Worm (Caenorhabditis elegans) whole organism, L4 larva: Measurements from ENCODE around the gene F53C11.1.

Experiments used
- D1046.2 ChIP-seq: fragments of 200-800 bp; sonication (Bioruptor generic); IDR thresholded peaks from 2 replicates; pipeline ENCODE4 v1.3.6; 2022; ENCODE audit warnings: missing genetic modification characterization, missing compliant biosample characterization
- F10B5.3 ChIP-seq: sonication (generic microtip); optimal IDR thresholded peaks from 2 replicates; lab custom pipeline; 2016; ENCODE audit warnings: mild to moderate bottlenecking, missing genetic modification characterization, missing compliant biosample characterization
- R02D3.7 ChIP-seq: fragments of 150-350 bp; sonication (generic microtip); optimal IDR thresholded peaks from 3 replicates; lab custom pipeline; 2014; ENCODE audit warnings: missing biosample characterization, missing genetic modification characterization
- T20F7.1 ChIP-seq: fragments of 200-800 bp; sonication (Bioruptor generic); optimal IDR thresholded peaks from 2 replicates; lab custom pipeline; 2018; ENCODE audit warnings: mild to moderate bottlenecking, missing genetic modification characterization, missing compliant biosample characterization
- Y5F2A.4 ChIP-seq: fragments of 200-800 bp; sonication (Bioruptor generic); optimal IDR thresholded peaks from 2 replicates; lab custom pipeline; 2018; ENCODE audit warnings: mild to moderate bottlenecking, missing genetic modification characterization, missing compliant biosample characterization
- Y75B8A.6 ChIP-seq: fragments of 200-800 bp; sonication (Bioruptor generic); IDR thresholded peaks from 2 replicates; pipeline ENCODE4 v1.3.6; 2022; ENCODE audit warnings: missing genetic modification reagents, missing genetic modification characterization, missing compliant biosample characterization
- ZK546.5 ChIP-seq, 2 experiments: sonication (generic microtip); optimal IDR thresholded peaks; 2 replicates each; lab custom pipeline; 2017; ENCODE audit warnings: missing biosample characterization in 2 of 2, missing genetic modification characterization in 2 of 2
- ceh-82 ChIP-seq: sonication (generic microtip); optimal IDR thresholded peaks from 2 replicates; lab custom pipeline; 2017; ENCODE audit warnings: missing biosample characterization, missing genetic modification characterization
- cey-2 ChIP-seq: sonication (generic microtip); optimal IDR thresholded peaks from 3 replicates; lab custom pipeline; 2017; ENCODE audit warnings: missing genetic modification characterization, mild to moderate bottlenecking, missing compliant biosample characterization, antibody characterized with exemption, borderline replicate concordance; ENCODE audit not compliant: insufficient read depth
- daf-19 ChIP-seq: fragments of 200-800 bp; sonication (Bioruptor generic); conservative IDR thresholded peaks from 2 replicates; pipeline ENCODE4 v1.3.6; 2022; ENCODE audit warnings: missing genetic modification characterization, missing compliant biosample characterization
- daf-8 ChIP-seq: fragments of 200-800 bp; sonication (Bioruptor generic); IDR thresholded peaks from 2 replicates; pipeline ENCODE4 v1.3.6; 2022; ENCODE audit warnings: missing genetic modification characterization, missing compliant biosample characterization
- dmd-8 ChIP-seq: fragments of 200-800 bp; sonication (Bioruptor generic); IDR thresholded peaks from 2 replicates; pipeline ENCODE4 v1.3.6; 2022; ENCODE audit warnings: missing genetic modification characterization, missing compliant biosample characterization
- dmd-9 ChIP-seq: fragments of 200-800 bp; sonication (Bioruptor generic); IDR thresholded peaks from 2 replicates; pipeline ENCODE4 v1.3.6; 2022; ENCODE audit warnings: missing genetic modification reagents, missing genetic modification characterization, missing compliant biosample characterization
- dpl-1 ChIP-seq: fragments of 150-350 bp; optimal IDR thresholded peaks from 2 replicates; lab custom pipeline; 2014; ENCODE audit warnings: missing biosample characterization, missing genetic modification reagents, missing genetic modification characterization
- duxl-1 ChIP-seq: sonication (generic microtip); optimal IDR thresholded peaks from 2 replicates; lab custom pipeline; 2016; ENCODE audit warnings: mild to moderate bottlenecking, missing genetic modification characterization, moderate library complexity, missing compliant biosample characterization; ENCODE audit not compliant: poor library complexity
- dve-1 ChIP-seq: sonication (generic microtip); optimal IDR thresholded peaks from 2 replicates; lab custom pipeline; 2017; ENCODE audit warnings: antibody characterized with exemption, mild to moderate bottlenecking, missing genetic modification characterization, missing compliant biosample characterization; ENCODE audit not compliant: insufficient read depth
- egl-27 ChIP-seq: sonication (generic microtip); optimal IDR thresholded peaks from 3 replicates; lab custom pipeline; 2017; ENCODE audit warnings: missing biosample characterization, missing genetic modification reagents, missing genetic modification characterization
- fkh-10 ChIP-seq: fragments of 150-350 bp; optimal IDR thresholded peaks from 2 replicates; lab custom pipeline; 2014; ENCODE audit warnings: missing biosample characterization, missing genetic modification reagents, missing genetic modification characterization
- gei-8 ChIP-seq: fragments of 200-800 bp; sonication (Bioruptor generic); optimal IDR thresholded peaks from 2 replicates; lab custom pipeline; 2018; ENCODE audit warnings: mild to moderate bottlenecking, missing genetic modification characterization, missing compliant biosample characterization
- hif-1 ChIP-seq, 2 experiments: sonication (generic microtip); optimal IDR thresholded peaks; 2 replicates each; lab custom pipeline; 2016 to 2017; ENCODE audit warnings: missing compliant biosample characterization in 2 of 2, missing genetic modification characterization in 2 of 2, missing genetic modification reagents in 2 of 2, missing genotype in 2 of 2, mild to moderate bottlenecking in 1 of 2
- hlh-11 ChIP-seq: fragments of 200-800 bp; sonication (Bioruptor generic); optimal IDR thresholded peaks from 2 replicates; lab custom pipeline; 2018; ENCODE audit warnings: mild to moderate bottlenecking, missing genetic modification characterization, missing compliant biosample characterization
- jun-1 ChIP-seq: fragments of 150-350 bp; optimal IDR thresholded peaks from 2 replicates; lab custom pipeline; 2014; ENCODE audit warnings: missing biosample characterization, missing genetic modification reagents, missing genetic modification characterization
- lim-7 ChIP-seq: fragments of 200-800 bp; sonication (Bioruptor generic); IDR thresholded peaks from 2 replicates; pipeline ENCODE4 v1.3.6; 2022; ENCODE audit warnings: missing genetic modification characterization, missing compliant biosample characterization
- lin-1 ChIP-seq: fragments of 200-800 bp; sonication (Bioruptor generic); IDR thresholded peaks from 2 replicates; pipeline ENCODE4 v1.3.6; 2022; ENCODE audit warnings: missing genetic modification reagents, missing genetic modification characterization, missing compliant biosample characterization
- lin-29 ChIP-seq: fragments of 200-800 bp; sonication (Bioruptor generic); IDR thresholded peaks from 2 replicates; pipeline ENCODE4 v1.3.6; 2022; ENCODE audit warnings: missing genetic modification reagents, missing genetic modification characterization, missing compliant biosample characterization
- lin-38 ChIP-seq: fragments of 200-800 bp; sonication (Bioruptor generic); IDR thresholded peaks from 2 replicates; pipeline ENCODE4 v1.3.6; 2022; ENCODE audit warnings: missing genetic modification reagents, missing genetic modification characterization, missing compliant biosample characterization
- madf-5 ChIP-seq, 2 experiments: fragments of 200-800 bp; sonication (Bioruptor generic); IDR thresholded peaks; 2 replicates each; pipeline ENCODE4 v1.3.6; 2022; ENCODE audit warnings: missing compliant biosample characterization in 2 of 2, missing genetic modification characterization in 2 of 2
- mdl-1 ChIP-seq, 2 experiments: fragments of 150-350 bp in 1 of 2; sonication (generic microtip) in 1 of 2; optimal IDR thresholded peaks; 2 replicates each; lab custom pipeline; 2014 to 2017; ENCODE audit warnings: missing biosample characterization in 2 of 2, missing genetic modification characterization in 2 of 2
- mdt-29 ChIP-seq: fragments of 200-800 bp; sonication (Bioruptor generic); IDR thresholded peaks from 2 replicates; pipeline ENCODE4 v1.3.6; 2022; ENCODE audit warnings: missing genetic modification reagents, missing genetic modification characterization, missing compliant biosample characterization
- mep-1 ChIP-seq: fragments of 150-350 bp; sonication (generic microtip); optimal IDR thresholded peaks from 3 replicates; lab custom pipeline; 2014; ENCODE audit warnings: missing biosample characterization, missing genetic modification characterization
- mxl-2 ChIP-seq: fragments of 200-800 bp; sonication (Bioruptor generic); conservative IDR thresholded peaks from 2 replicates; pipeline ENCODE4 v1.3.6; 2022; ENCODE audit warnings: missing genetic modification reagents, missing genetic modification characterization, missing compliant biosample characterization
- mxl-3 ChIP-seq: fragments of 200-800 bp; sonication (Bioruptor generic); optimal IDR thresholded peaks from 2 replicates; lab custom pipeline; 2018; ENCODE audit warnings: mild to moderate bottlenecking, missing genetic modification characterization, missing compliant biosample characterization
- nhr-11 ChIP-seq: fragments of 150-350 bp; optimal IDR thresholded peaks from 2 replicates; lab custom pipeline; 2014; ENCODE audit warnings: missing biosample characterization, missing genetic modification characterization
- nhr-237 ChIP-seq: sonication (generic microtip); optimal IDR thresholded peaks from 2 replicates; lab custom pipeline; 2017; ENCODE audit warnings: missing biosample characterization, missing genetic modification characterization
- nhr-25 ChIP-seq: sonication (generic microtip); optimal IDR thresholded peaks from 2 replicates; lab custom pipeline; 2017; ENCODE audit warnings: missing genetic modification characterization, mild to moderate bottlenecking, missing compliant biosample characterization, antibody characterized with exemption, moderate library complexity, borderline replicate concordance; ENCODE audit not compliant: insufficient read depth
- nhr-28 ChIP-seq: fragments of 150-350 bp; optimal IDR thresholded peaks from 2 replicates; lab custom pipeline; 2014; ENCODE audit warnings: missing biosample characterization, missing genetic modification characterization
- nhr-41 ChIP-seq: fragments of 200-800 bp; sonication (Bioruptor generic); IDR thresholded peaks from 2 replicates; pipeline ENCODE4 v1.3.6; 2022; ENCODE audit warnings: missing genetic modification reagents, missing genetic modification characterization, missing compliant biosample characterization
- pha-4 ChIP-seq, 2 experiments: fragments of 150-350 bp in 1 of 2; fragments of 200-800 bp in 1 of 2; sonication (Bioruptor generic) in 1 of 2; IDR thresholded peaks in 1 of 2; optimal IDR thresholded peaks in 1 of 2; 2 replicates each; pipeline versions ENCODE4 v1.3.6 to Lab custom; 2014 to 2022; ENCODE audit warnings: missing genetic modification characterization in 2 of 2, missing genetic modification reagents in 2 of 2, missing biosample characterization in 1 of 2, missing compliant biosample characterization in 1 of 2
- rbr-2 ChIP-seq: sonication (generic microtip); optimal IDR thresholded peaks from 2 replicates; lab custom pipeline; 2016; ENCODE audit warnings: missing genotype, missing genetic modification characterization, missing compliant biosample characterization
- sdz-12 ChIP-seq: fragments of 200-800 bp; sonication (Bioruptor generic); optimal IDR thresholded peaks from 2 replicates; lab custom pipeline; 2018; ENCODE audit warnings: mild to moderate bottlenecking, missing genetic modification characterization, missing compliant biosample characterization
- set-16 ChIP-seq: fragments of 200-800 bp; sonication (Bioruptor generic); IDR thresholded peaks from 2 replicates; pipeline ENCODE4 v1.3.6; 2022; ENCODE audit warnings: missing genetic modification reagents, missing genetic modification characterization, missing compliant biosample characterization
- snpc-1.2 ChIP-seq: fragments of 200-800 bp; sonication (Bioruptor generic); IDR thresholded peaks from 2 replicates; pipeline ENCODE4 v1.3.6; 2022; ENCODE audit warnings: missing genetic modification reagents, missing genetic modification characterization, missing compliant biosample characterization
- spr-3 ChIP-seq: fragments of 200-800 bp; sonication (Bioruptor generic); optimal IDR thresholded peaks from 2 replicates; lab custom pipeline; 2018; ENCODE audit warnings: mild to moderate bottlenecking, missing genetic modification characterization, missing compliant biosample characterization
- unc-130 ChIP-seq: sonication (generic microtip); optimal IDR thresholded peaks from 2 replicates; lab custom pipeline; 2016; ENCODE audit warnings: missing genetic modification reagents, missing genetic modification characterization, missing compliant biosample characterization
- unc-39 ChIP-seq: sonication (generic microtip); optimal IDR thresholded peaks from 2 replicates; lab custom pipeline; 2017; ENCODE audit warnings: missing biosample characterization, missing genetic modification characterization
- zag-1 ChIP-seq: fragments of 150-350 bp; optimal IDR thresholded peaks from 2 replicates; lab custom pipeline; 2014; ENCODE audit warnings: missing biosample characterization, missing genetic modification characterization
- zfp-2 ChIP-seq: sonication (generic microtip); optimal IDR thresholded peaks from 2 replicates; lab custom pipeline; 2016; ENCODE audit warnings: mild to moderate bottlenecking, missing genetic modification characterization, missing compliant biosample characterization
- zfp-3 ChIP-seq: fragments of 200-800 bp; sonication (Bioruptor generic); conservative IDR thresholded peaks from 2 replicates; pipeline ENCODE4 v1.3.6; 2022; ENCODE audit warnings: missing genetic modification reagents, missing genetic modification characterization, missing compliant biosample characterization
- zip-2 ChIP-seq: fragments of 150-350 bp; optimal IDR thresholded peaks from 2 replicates; lab custom pipeline; 2014; ENCODE audit warnings: missing biosample characterization, missing genetic modification characterization
- ztf-7 ChIP-seq: fragments of 150-350 bp; optimal IDR thresholded peaks from 2 replicates; lab custom pipeline; 2014; ENCODE audit warnings: missing biosample characterization, missing genetic modification characterization

Gene F53C11.1

ce11 chrV:13789362-13789761, 13.8 kb downstream of the F53C11.1 start (continued):
- no peak for TF ChIP-seq D1046.2 (GFP tag; lab: Robert Waterston, UW)
- TF ChIP-seq mdl-1 (tag; optimal IDR thresholded peaks at IDR 0.05; lab: Kevin White, UChicago): peak; percentile 40 to 87
- TF ChIP-seq ceh-82 (tag; lab: Kevin White, UChicago): no peak
- TF ChIP-seq nhr-28 (tag; lab: Kevin White, UChicago): peak; percentile 89
- TF ChIP-seq zip-2 (tag; lab: Kevin White, UChicago): no peak
- TF ChIP-seq lin-29 (GFP tag; lab: Robert Waterston, UW): no peak
- TF ChIP-seq unc-39: peak; percentile 31
- TF ChIP-seq lin-38: peak; percentile 80
- no peak for TF ChIP-seq ztf-7 (tag; lab: Kevin White, UChicago)
- peak; percentile 92 for TF ChIP-seq mep-1 (tag; lab: Kevin White, UChicago)
- TF ChIP-seq hif-1 (tag; optimal IDR thresholded peaks at IDR 0.05; lab: Kevin White, UChicago): peak in 1 of 2 experiments; percentile 85
- no peak for TF ChIP-seq egl-27 (tag; lab: Kevin White, UChicago)
- peak; percentile 80 for TF ChIP-seq T20F7.1
- no peak for TF ChIP-seq dmd-8
- no peak for TF ChIP-seq spr-3
- TF ChIP-seq jun-1 (tag; lab: Kevin White, UChicago): no peak
- TF ChIP-seq mdt-29 (GFP tag; lab: Robert Waterston, UW): no peak
- TF ChIP-seq fkh-10 (GFP tag; lab: Kevin White, UChicago): peak; percentile 74
- no peak for TF ChIP-seq gei-8 (GFP tag; lab: Kevin White, UChicago)
- peak; percentile 77 for TF ChIP-seq rbr-2 (tag; lab: Kevin White, UChicago)
- no peak for TF ChIP-seq duxl-1 (tag; lab: Kevin White, UChicago)
- TF ChIP-seq ZK546.5 (tag; optimal IDR thresholded peaks at IDR 0.05; lab: Kevin White, UChicago): no peak
- TF ChIP-seq hlh-11: peak; percentile 91
- no peak for TF ChIP-seq lim-7
- no peak for TF ChIP-seq snpc-1.2
- TF ChIP-seq R02D3.7 (tag; lab: Kevin White, UChicago): no peak
- TF ChIP-seq daf-8 (GFP tag; lab: Robert Waterston, UW): no peak
- TF ChIP-seq sdz-12 (GFP tag; lab: Kevin White, UChicago): no peak
- no peak for TF ChIP-seq unc-130
- TF ChIP-seq zfp-3: no peak
- no peak for TF ChIP-seq madf-5 (GFP tag; IDR thresholded peaks at IDR 0.05; lab: Robert Waterston, UW)
- no peak for TF ChIP-seq Y75B8A.6
- TF ChIP-seq mxl-2 (GFP tag; lab: Robert Waterston, UW): no peak
- TF ChIP-seq nhr-237 (tag; lab: Kevin White, UChicago): no peak
- TF ChIP-seq nhr-11 (tag; lab: Kevin White, UChicago): peak; percentile 96
- peak; percentile 56 for TF ChIP-seq pha-4 (GFP tag; IDR thresholded peaks at IDR 0.05; lab: Robert Waterston, UW)
- peak; percentile 72 for TF ChIP-seq pha-4 (tag; optimal IDR thresholded peaks at IDR 0.05; lab: Kevin White, UChicago)
- TF ChIP-seq zfp-2 (tag; lab: Kevin White, UChicago): no peak
- peak; percentile 46 for TF ChIP-seq nhr-25 (tag; lab: Kevin White, UChicago)
- peak; percentile 35; the same call in 1 of the 2 replicates for TF ChIP-seq set-16
- no peak for TF ChIP-seq Y5F2A.4 (GFP tag; lab: Kevin White, UChicago)
- peak; percentile 33 for TF ChIP-seq F10B5.3
- TF ChIP-seq dpl-1 (GFP tag; lab: Kevin White, UChicago): peak; percentile 39
- no peak for TF ChIP-seq zag-1 (tag; lab: Kevin White, UChicago)
- peak; percentile 95 for TF ChIP-seq dve-1 (tag; lab: Kevin White, UChicago)
- TF ChIP-seq daf-19 (GFP tag; lab: Robert Waterston, UW): no peak
- TF ChIP-seq dmd-9 (GFP tag; lab: Robert Waterston, UW): 0 out of 2 replicates have a peak, but pooled peaks have one; percentile 50
- peak; percentile 63 for TF ChIP-seq mxl-3 (GFP tag; lab: Kevin White, UChicago)
- TF ChIP-seq cey-2 (tag; lab: Kevin White, UChicago): no peak
- TF ChIP-seq lin-1 (GFP tag; lab: Robert Waterston, UW): peak; percentile 40; the same call in 1 of the 2 replicates
- no peak for TF ChIP-seq nhr-41
